Fruit fly (Drosophila melanogaster): ENCODE data around the gene Anp.

Gene Anp

DNA sequence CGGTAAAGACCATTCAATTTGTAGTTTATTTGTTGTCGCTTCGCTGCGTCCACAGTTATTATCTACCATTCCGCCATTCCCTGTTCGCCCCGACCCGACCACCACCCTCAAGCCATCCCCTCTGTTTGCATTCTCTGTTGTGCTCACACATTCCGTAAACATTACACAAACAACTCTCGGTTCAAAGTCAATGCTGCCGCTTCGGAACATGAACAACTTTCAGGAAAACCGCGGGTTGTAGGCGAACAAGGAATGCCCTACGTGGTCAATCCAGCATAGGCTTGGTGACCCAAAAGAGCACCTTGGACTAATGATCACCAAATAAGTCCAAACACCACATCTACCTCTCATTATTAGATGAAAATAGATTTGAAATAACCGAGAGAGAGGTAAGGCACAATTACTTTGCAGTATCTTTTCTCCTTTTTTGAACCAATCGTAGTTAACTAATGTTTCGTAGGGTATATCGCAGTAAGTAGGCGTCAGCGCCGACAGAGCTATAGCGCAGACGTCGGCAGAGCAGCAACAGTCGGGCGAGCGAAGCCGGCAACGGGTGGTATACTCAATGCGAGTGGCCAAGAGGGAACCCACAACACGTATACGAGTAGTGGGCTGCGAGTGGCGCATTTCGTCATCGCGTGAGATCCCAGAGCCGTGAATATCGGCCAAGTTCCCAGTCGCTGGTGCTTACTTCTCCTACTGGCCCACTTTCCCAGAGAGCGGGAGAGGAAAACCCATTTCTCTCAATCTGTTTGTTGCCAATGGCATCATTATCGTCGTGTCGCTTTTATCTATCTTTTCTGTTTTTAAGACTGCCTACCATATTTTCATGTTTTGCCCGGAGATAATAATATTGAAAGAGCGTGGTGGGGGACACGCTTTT lies 6.4 kb upstream of the Anp start (continued):
- TF ChIP-seq Gsc (GFP tag; IDR thresholded peaks at IDR 0.05) = peak; percentile 82; the same call in 1 of the 2 replicates
- TF ChIP-seq Oli (tag; optimal IDR thresholded peaks at IDR 0.05) = peak; percentile 94
- peak; percentile 90 for TF ChIP-seq HLHmδ (GFP tag; optimal IDR thresholded peaks at IDR 0.05)
- TF ChIP-seq CG4328 (GFP tag; optimal IDR thresholded peaks at IDR 0.05) = peak; percentile 90
- TF ChIP-seq cas (GFP tag; IDR thresholded peaks at IDR 0.05) = peak; percentile 70
- peak; percentile 92 for TF ChIP-seq jigr1 (GFP tag; IDR thresholded peaks at IDR 0.05)
- no peak for TF ChIP-seq Dref (GFP tag; IDR thresholded peaks at IDR 0.05)
- 0 out of 2 replicates have a peak, but pooled peaks have one; percentile 54 for TF ChIP-seq Doc2 (GFP tag; IDR thresholded peaks at IDR 0.05)
- peak; percentile 98 for TF ChIP-seq Aef1 (GFP tag; IDR thresholded peaks at IDR 0.05)
- TF ChIP-seq CG16815 (GFP tag; optimal IDR thresholded peaks at IDR 0.05) = peak; percentile 84
- TF ChIP-seq Chrac-16 (GFP tag; optimal IDR thresholded peaks at IDR 0.05) = peak; percentile 89
- peak; percentile 89 for TF ChIP-seq CG12155 (GFP tag; optimal IDR thresholded peaks at IDR 0.05)
- peak; percentile 96 for TF ChIP-seq abd-A (tag; optimal IDR thresholded peaks at IDR 0.05)
- TF ChIP-seq CG18262 (tag; optimal IDR thresholded peaks at IDR 0.05) = peak; percentile 94
- TF ChIP-seq chn (GFP tag; optimal IDR thresholded peaks at IDR 0.05) = peak; percentile 93
- TF ChIP-seq Elba2 (GFP tag; optimal IDR thresholded peaks at IDR 0.05) = no peak
- TF ChIP-seq CG31388 (GFP tag; optimal IDR thresholded peaks at IDR 0.05) = peak; percentile 91
- TF ChIP-seq CG1832 (GFP tag; optimal IDR thresholded peaks at IDR 0.05) = no peak
- peak; percentile 90 for TF ChIP-seq CG16779 (GFP tag; IDR thresholded peaks at IDR 0.05)
- TF ChIP-seq CrebB (tag; optimal IDR thresholded peaks at IDR 0.05) = peak; percentile 78
- TF ChIP-seq E2f2 (GFP tag; IDR thresholded peaks at IDR 0.05) = peak; percentile 67
- TF ChIP-seq CG31365 (tag; optimal IDR thresholded peaks at IDR 0.05) = peak; percentile 89
- TF ChIP-seq CG7357 (GFP tag; IDR thresholded peaks at IDR 0.05) = peak; percentile 88
- TF ChIP-seq fd96Cb (tag; optimal IDR thresholded peaks at IDR 0.05) = peak; percentile 97
- TF ChIP-seq CG2875 (GFP tag; optimal IDR thresholded peaks at IDR 0.05) = peak; percentile 86
- peak; percentile 87 for TF ChIP-seq CG3726 (GFP tag; IDR thresholded peaks at IDR 0.05)
- peak; percentile 64 for TF ChIP-seq B-H2 (GFP tag; optimal IDR thresholded peaks at IDR 0.05)
- TF ChIP-seq CG15601 (tag; optimal IDR thresholded peaks at IDR 0.05) = peak; percentile 87
- peak; percentile 68 for TF ChIP-seq CG33557 (GFP tag; optimal IDR thresholded peaks at IDR 0.05)
- TF ChIP-seq H2.0 (GFP tag; IDR thresholded peaks at IDR 0.05) = peak; percentile 85
- no peak for TF ChIP-seq hb (GFP tag; IDR thresholded peaks at IDR 0.05; ENCODE audit: partially characterized antibody)
- peak; percentile 87 for TF ChIP-seq TFAM (GFP tag; optimal IDR thresholded peaks at IDR 0.05)
- TF ChIP-seq Mad (GFP tag; optimal IDR thresholded peaks at IDR 0.05) = peak; percentile 85
- peak; percentile 96 for TF ChIP-seq CG1603 (tag; optimal IDR thresholded peaks at IDR 0.05)
- TF ChIP-seq sob (GFP tag; IDR thresholded peaks at IDR 0.05) = peak; percentile 94
- peak; percentile 91 for TF ChIP-seq CG17829 (tag; optimal IDR thresholded peaks at IDR 0.05)
- TF ChIP-seq CG10274 (GFP tag; optimal IDR thresholded peaks at IDR 0.05) = peak; percentile 100
- peak; percentile 96 for TF ChIP-seq her (GFP tag; optimal IDR thresholded peaks at IDR 0.05)
- TF ChIP-seq zfh1 (GFP tag; IDR thresholded peaks at IDR 0.05) = peak; percentile 88
- peak; percentile 99 for TF ChIP-seq CG13624 (GFP tag; optimal IDR thresholded peaks at IDR 0.05)
- TF ChIP-seq CG11723 (GFP tag; optimal IDR thresholded peaks at IDR 0.05) = peak; percentile 95
- TF ChIP-seq nerfin-2 (GFP tag; IDR thresholded peaks at IDR 0.05; ENCODE audit: partially characterized antibody) = no peak
- TF ChIP-seq Atf6 (GFP tag; IDR thresholded peaks at IDR 0.05) = peak; percentile 98
- peak; percentile 24 for TF ChIP-seq pzg (GFP tag; optimal IDR thresholded peaks at IDR 0.05)
- peak; percentile 97 for TF ChIP-seq Ada2b (GFP tag; IDR thresholded peaks at IDR 0.05)
- peak; percentile 95 for TF ChIP-seq CG12769 (tag; optimal IDR thresholded peaks at IDR 0.05)
- TF ChIP-seq CG7372 (GFP tag; IDR thresholded peaks at IDR 0.05) = peak; percentile 92
- peak; percentile 83 for TF ChIP-seq oc (tag; optimal IDR thresholded peaks at IDR 0.05)
- TF ChIP-seq lab (GFP tag; optimal IDR thresholded peaks at IDR 0.05) = peak; percentile 98
